Worm (Caenorhabditis elegans) whole organism, young adult: ENCODE measurements around the gene cgef-1.

ENCODE experiments used
- attf-3 ChIP-seq: fragments of 200-800 bp; sonication (Bioruptor generic); conservative IDR thresholded peaks from 2 replicates; pipeline ENCODE4 v1.3.6; 2022; ENCODE audit warnings: missing genetic modification reagents, missing genetic modification characterization, missing compliant biosample characterization
- nfya-2 ChIP-seq: fragments of 200-800 bp; sonication (Bioruptor generic); IDR thresholded peaks from 2 replicates; pipeline ENCODE4 v1.3.6; 2022; ENCODE audit warnings: missing genetic modification reagents, missing genetic modification characterization, missing compliant biosample characterization
- tbx-9 ChIP-seq: sonication (generic microtip); optimal IDR thresholded peaks from 2 replicates; lab custom pipeline; 2016; ENCODE audit warnings: borderline replicate concordance, missing genetic modification characterization, inconsistent platforms, missing compliant biosample characterization
- tlf-1 ChIP-seq: fragments of 200-800 bp; sonication (Bioruptor generic); optimal IDR thresholded peaks from 2 replicates; lab custom pipeline; 2018; ENCODE audit warnings: mild to moderate bottlenecking, missing genetic modification characterization, missing compliant biosample characterization
- unc-62 ChIP-seq: fragments of 150-350 bp; optimal IDR thresholded peaks from 2 replicates; lab custom pipeline; 2014; ENCODE audit warnings: missing biosample characterization, missing genetic modification reagents, missing genetic modification characterization
- zfh-2 ChIP-seq: fragments of 200-800 bp; sonication (Bioruptor generic); conservative IDR thresholded peaks from 2 replicates; pipeline ENCODE4 v1.3.6; 2022; ENCODE audit warnings: missing genetic modification reagents, missing genetic modification characterization, missing compliant biosample characterization
- ztf-28 ChIP-seq: fragments of 200-800 bp; sonication (Bioruptor generic); IDR thresholded peaks from 2 replicates; pipeline ENCODE4 v1.3.6; 2022; ENCODE audit warnings: missing genetic modification reagents, missing genetic modification characterization, missing compliant biosample characterization

DNA sequence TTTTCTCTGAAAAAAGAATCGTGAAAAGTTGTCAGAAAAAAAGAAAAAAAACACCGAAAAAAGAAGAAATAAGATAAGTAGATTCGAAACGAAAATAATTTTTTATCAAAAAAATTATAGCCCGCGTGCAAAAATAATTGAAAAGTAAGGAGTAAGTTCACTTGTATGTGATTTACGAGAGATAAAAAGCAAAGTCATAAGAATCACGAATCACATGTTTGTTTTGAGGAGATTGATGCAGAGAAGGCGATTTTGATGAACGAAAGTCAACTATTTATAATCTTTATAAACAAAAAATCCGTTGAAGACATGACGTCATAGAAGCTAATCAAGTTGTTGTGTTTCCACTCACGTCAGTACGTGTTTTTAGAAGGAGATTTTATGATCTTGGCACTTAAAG, 68.4 kb downstream of the cgef-1 start, which contains the start of gene Y71H10B.1:
- TF ChIP-seq nfya-2 (GFP tag; lab: Robert Waterston, UW) (no peak), zfh-2 (no peak), attf-3 (GFP tag; lab: Robert Waterston, UW) (no peak), tlf-1 (GFP tag; lab: Kevin White, UChicago) (no peak), ztf-28 (GFP tag; lab: Robert Waterston, UW) (no peak), tbx-9 (tag; lab: Kevin White, UChicago) (no peak), unc-62 (GFP tag; lab: Kevin White, UChicago) (no peak)
